Fruit fly (Drosophila melanogaster): ENCODE data around the gene CG2150.

Gene CG2150

dm6 chr3R:31714876-31715712 is 49.5 kb downstream of the CG2150 start:
- TF ChIP-seq CG32006 (GFP tag; optimal IDR thresholded peaks at IDR 0.05): peak; percentile 23
- TF ChIP-seq CG16779 (tag; optimal IDR thresholded peaks at IDR 0.05): no peak
- TF ChIP-seq dsx (GFP tag; optimal IDR thresholded peaks at IDR 0.05; ENCODE audit: poor library complexity, severe bottlenecking): peak; percentile 23
- peak; percentile 28; the same call in 1 of the 3 replicates for TF ChIP-seq eg (GFP tag; IDR thresholded peaks at IDR 0.05)
- TF ChIP-seq CG6163 (GFP tag; IDR thresholded peaks at IDR 0.05): 0 out of 3 replicates have a peak, but pooled peaks have one; percentile 20
- no peak for TF ChIP-seq fd59A (GFP tag; optimal IDR thresholded peaks at IDR 0.05)
- peak; percentile 69 for TF ChIP-seq Eip78C (GFP tag)
- TF ChIP-seq CG8119 (GFP tag; IDR thresholded peaks at IDR 0.05): 0 out of 3 replicates have a peak, but pooled peaks have one; percentile 27

dm6 chr3R:31713306-31714123 is 51.1 kb downstream of the CG2150 start, which contains the start of gene ttk:
Gene ttk, plus strand, starts transcription at chr3R:31713867.
- TF ChIP-seq fd59A (GFP tag; optimal IDR thresholded peaks at IDR 0.05) (no peak), ss (GFP tag; optimal IDR thresholded peaks at IDR 0.05) (peak; percentile 17 to 43), CG32006 (GFP tag; optimal IDR thresholded peaks at IDR 0.05) (no peak), CG34406 (GFP tag; optimal IDR thresholded peaks at IDR 0.05) (no peak), CG8119 (GFP tag; IDR thresholded peaks at IDR 0.05) (no peak), svp (GFP tag) (peak; percentile 100), Gug (GFP tag; IDR thresholded peaks at IDR 0.05) (no peak), CG6792 (GFP tag; optimal IDR thresholded peaks at IDR 0.05) (peak; percentile 6), dac (GFP tag; optimal IDR thresholded peaks at IDR 0.05) (no peak), spab (GFP tag; optimal IDR thresholded peaks at IDR 0.05) (peak; percentile 2), CG10631 (GFP tag; optimal IDR thresholded peaks at IDR 0.05) (no peak), CG7368 (GFP tag; optimal IDR thresholded peaks at IDR 0.05) (no peak), esn (GFP tag; optimal IDR thresholded peaks at IDR 0.05) (peak; percentile 11), Ets96B (tag; optimal IDR thresholded peaks at IDR 0.05) (no peak), achi (GFP tag; optimal IDR thresholded peaks at IDR 0.05) (no peak), net (GFP tag; optimal IDR thresholded peaks at IDR 0.05) (no peak), Sox15 (GFP tag; optimal IDR thresholded peaks at IDR 0.05) (no peak), CG6163 (GFP tag; IDR thresholded peaks at IDR 0.05) (peak; percentile 49; the same call in 2 of the 3 replicates), CG6854 (GFP tag; optimal IDR thresholded peaks at IDR 0.05) (peak; percentile 43), CG6808 (GFP tag; optimal IDR thresholded peaks at IDR 0.05) (peak; percentile 20), fd85E (GFP tag; optimal IDR thresholded peaks at IDR 0.05) (no peak), CG15336 (GFP tag; IDR thresholded peaks at IDR 0.05) (no peak; the same call in 1 of the 2 replicates), lz (GFP tag; optimal IDR thresholded peaks at IDR 0.05) (no peak), CG16779 (tag; optimal IDR thresholded peaks at IDR 0.05) (no peak), topi (GFP tag; optimal IDR thresholded peaks at IDR 0.05) (peak; percentile 2), Sox14 (GFP tag; optimal IDR thresholded peaks at IDR 0.05) (peak; percentile 2), CG3919 (GFP tag; optimal IDR thresholded peaks at IDR 0.05) (peak; percentile 10), CG6276 (GFP tag; optimal IDR thresholded peaks at IDR 0.05) (peak; percentile 21), Lpt (GFP tag; optimal IDR thresholded peaks at IDR 0.05) (peak; percentile 11), dsx (GFP tag; optimal IDR thresholded peaks at IDR 0.05; ENCODE audit: poor library complexity, severe bottlenecking) (peak; percentile 81), pdm3 (GFP tag; optimal IDR thresholded peaks at IDR 0.05) (no peak), Sox102F (GFP tag; optimal IDR thresholded peaks at IDR 0.05) (peak; percentile 63), CG1621 (tag; optimal IDR thresholded peaks at IDR 0.05) (peak; percentile 36), CG8319 (GFP tag; optimal IDR thresholded peaks at IDR 0.05) (no peak), fkh (GFP tag; optimal IDR thresholded peaks at IDR 0.05) (peak; percentile 13), CG4318 (GFP tag; optimal IDR thresholded peaks at IDR 0.05) (no peak), CG11762 (GFP tag; optimal IDR thresholded peaks at IDR 0.05; ENCODE audit: insufficient read depth) (no peak), eg (GFP tag; IDR thresholded peaks at IDR 0.05) (peak; percentile 17; the same call in 1 of the 3 replicates), CG8632 (GFP tag; optimal IDR thresholded peaks at IDR 0.05) (peak; percentile 13), CG10669 (GFP tag; optimal IDR thresholded peaks at IDR 0.05) (no peak), Eip75B (GFP tag; optimal IDR thresholded peaks at IDR 0.05) (peak; percentile 75), Eip93F (GFP tag; optimal IDR thresholded peaks at IDR 0.05) (no peak), vri (GFP tag; optimal IDR thresholded peaks at IDR 0.05) (peak; percentile 100)

Measured in whole organism, prepupa.